Fruit fly (Drosophila melanogaster): ENCODE measurements around the gene Rhau.

The Rhau gene

dm6 chr2L:20752160-20752559 lies 5.6 kb downstream of the Rhau start, which contains the start of the genes Amacr and Ns4 (continued):
- TF ChIP-seq Taf1 (GFP tag; IDR thresholded peaks at IDR 0.05) = no peak
- peak; percentile 34 for TF ChIP-seq CG9609 (GFP tag; optimal IDR thresholded peaks at IDR 0.05)
- no peak for TF ChIP-seq D19B (GFP tag; optimal IDR thresholded peaks at IDR 0.05)
- peak; percentile 65 for TF ChIP-seq chn (GFP tag; optimal IDR thresholded peaks at IDR 0.05)
- TF ChIP-seq psq (GFP tag; optimal IDR thresholded peaks at IDR 0.05) = no peak
- TF ChIP-seq CG16779 (GFP tag; IDR thresholded peaks at IDR 0.05) = no peak
- peak; percentile 28 for TF ChIP-seq CG8944 (GFP tag; optimal IDR thresholded peaks at IDR 0.05)
- TF ChIP-seq fd3F (GFP tag; optimal IDR thresholded peaks at IDR 0.05) = peak; percentile 28
- peak; percentile 71 for TF ChIP-seq Myb (GFP tag; optimal IDR thresholded peaks at IDR 0.05)
- no peak for TF ChIP-seq Asciz (GFP tag; optimal IDR thresholded peaks at IDR 0.05)
- peak; percentile 53 for TF ChIP-seq pum (GFP tag; optimal IDR thresholded peaks at IDR 0.05)
- TF ChIP-seq klu (GFP tag; IDR thresholded peaks at IDR 0.05) = no peak
- no peak for TF ChIP-seq Sox100B (GFP tag; optimal IDR thresholded peaks at IDR 0.05)
- TF ChIP-seq CG10274 (GFP tag; optimal IDR thresholded peaks at IDR 0.05) = no peak
- TF ChIP-seq CG17829 (tag; optimal IDR thresholded peaks at IDR 0.05) = peak; percentile 26
- TF ChIP-seq bcd (GFP tag; optimal IDR thresholded peaks at IDR 0.05) = peak; percentile 29
- no peak for TF ChIP-seq bowl (GFP tag; IDR thresholded peaks at IDR 0.05)
- TF ChIP-seq CG8089 (GFP tag; optimal IDR thresholded peaks at IDR 0.05) = peak; percentile 18
- peak; percentile 3 for TF ChIP-seq HHEX (GFP tag; optimal IDR thresholded peaks at IDR 0.05)
- peak; percentile 75 for TF ChIP-seq CoRest (tag; optimal IDR thresholded peaks at IDR 0.05)
- TF ChIP-seq CG18619 (GFP tag; optimal IDR thresholded peaks at IDR 0.05) = peak; percentile 22
- peak; percentile 21; the same call in 1 of the 2 replicates for TF ChIP-seq Ada2b (GFP tag; IDR thresholded peaks at IDR 0.05)
- no peak for TF ChIP-seq CG11456 (GFP tag; IDR thresholded peaks at IDR 0.05)
- TF ChIP-seq amos (GFP tag; IDR thresholded peaks at IDR 0.05; ENCODE audit: partially characterized antibody) = peak; percentile 22; the same call in 1 of the 2 replicates
- TF ChIP-seq ash1 (GFP tag; optimal IDR thresholded peaks at IDR 0.05) = no peak
- TF ChIP-seq CG4617 (GFP tag; optimal IDR thresholded peaks at IDR 0.05; ENCODE audit: borderline replicate concordance) = peak; percentile 78
- peak; percentile 55 for TF ChIP-seq vfl (GFP tag; optimal IDR thresholded peaks at IDR 0.05)
- no peak for TF ChIP-seq CG6254 (GFP tag; optimal IDR thresholded peaks at IDR 0.05)
- no peak for TF ChIP-seq Six4 (GFP tag; optimal IDR thresholded peaks at IDR 0.05)
- TF ChIP-seq CG8290 (GFP tag; optimal IDR thresholded peaks at IDR 0.05) = no peak
- peak in 1 of 2 experiments; percentile 2 for TF ChIP-seq CG8290 (tag; optimal IDR thresholded peaks at IDR 0.05)
- TF ChIP-seq Mad (GFP tag; optimal IDR thresholded peaks at IDR 0.05) = peak; percentile 36
- peak; percentile 93 for TF ChIP-seq Med (GFP tag)
- TF ChIP-seq CG10366 (GFP tag; IDR thresholded peaks at IDR 0.05) = peak; percentile 52
- 0 out of 3 replicates have a peak, but pooled peaks have one; percentile 34 for TF ChIP-seq so (GFP tag; IDR thresholded peaks at IDR 0.05)
- TF ChIP-seq Doc3 (GFP tag; IDR thresholded peaks at IDR 0.05; ENCODE audit: partially characterized antibody) = peak; percentile 49; the same call in 2 of the 3 replicates
- TF ChIP-seq Sry-δ (GFP tag; optimal IDR thresholded peaks at IDR 0.05) = peak; percentile 43
- TF ChIP-seq Side (GFP tag; optimal IDR thresholded peaks at IDR 0.05) = peak; percentile 59
- TF ChIP-seq trem (tag; optimal IDR thresholded peaks at IDR 0.05) = peak; percentile 99
- peak; percentile 14 for TF ChIP-seq CG17186 (GFP tag; optimal IDR thresholded peaks at IDR 0.05)
- TF ChIP-seq emc (GFP tag; optimal IDR thresholded peaks at IDR 0.05) = no peak
- TF ChIP-seq sim (GFP tag; IDR thresholded peaks at IDR 0.05) = no peak
- TF ChIP-seq ERR (GFP tag; optimal IDR thresholded peaks at IDR 0.05) = peak; percentile 49
- TF ChIP-seq CG11085 (GFP tag; IDR thresholded peaks at IDR 0.05) = no peak
- no peak; the same call in 2 of the 3 replicates for TF ChIP-seq zen2 (GFP tag; IDR thresholded peaks at IDR 0.05; ENCODE audit: partially characterized antibody)
- peak; percentile 26 for TF ChIP-seq NK7.1 (GFP tag; optimal IDR thresholded peaks at IDR 0.05)
- no peak for TF ChIP-seq ara (GFP tag; IDR thresholded peaks at IDR 0.05)
- no peak for TF ChIP-seq CG10431 (GFP tag; optimal IDR thresholded peaks at IDR 0.05)
- no peak for TF ChIP-seq Usf (GFP tag; optimal IDR thresholded peaks at IDR 0.05)
- TF ChIP-seq Rx (GFP tag; IDR thresholded peaks at IDR 0.05) = no peak
- no peak for TF ChIP-seq CG2129 (GFP tag; IDR thresholded peaks at IDR 0.05; ENCODE audit: partially characterized antibody)
- TF ChIP-seq CG16813 (GFP tag; IDR thresholded peaks at IDR 0.05; ENCODE audit: partially characterized antibody) = 0 out of 3 replicates have a peak, but pooled peaks have one; percentile 25

All from whole organism, embryonic.